Worm (Caenorhabditis elegans): ENCODE measurements around the gene nhr-209.

- TF ChIP-seq unc-62 (GFP tag; optimal IDR thresholded peaks at IDR 0.05) = no peak
- no peak for TF ChIP-seq F10E7.11 (tag; optimal IDR thresholded peaks at IDR 0.05)
- no peak for TF ChIP-seq madf-6 (GFP tag; IDR thresholded peaks at IDR 0.05)
- no peak for TF ChIP-seq zfh-2 (GFP tag; conservative IDR thresholded peaks at IDR 0.05)
- no peak for TF ChIP-seq pbrm-1 (GFP tag; IDR thresholded peaks at IDR 0.05)
- no peak for TF ChIP-seq attf-6 (GFP tag; IDR thresholded peaks at IDR 0.05)
- TF ChIP-seq gei-17 (GFP tag; optimal IDR thresholded peaks at IDR 0.05) = no peak
- no peak for TF ChIP-seq nfyb-1 (GFP tag; IDR thresholded peaks at IDR 0.05)
- no peak for TF ChIP-seq nfya-1 (tag; optimal IDR thresholded peaks at IDR 0.05; ENCODE audit: borderline replicate concordance, insufficient read depth)
- no peak for TF ChIP-seq him-1 (tag; optimal IDR thresholded peaks at IDR 0.05)
- no peak for TF ChIP-seq somi-1 (GFP tag; optimal IDR thresholded peaks at IDR 0.05)
- no peak for TF ChIP-seq snpc-4 (GFP tag; optimal IDR thresholded peaks at IDR 0.05)
- TF ChIP-seq snpc-4 (tag; optimal IDR thresholded peaks at IDR 0.05) = no peak
- TF ChIP-seq tlf-1 (GFP tag; optimal IDR thresholded peaks at IDR 0.05) = no peak
Observed at ce11 chrV:12071483-12071882, 26.5 kb upstream of the nhr-209 start.
